Worm (Caenorhabditis elegans) whole organism, mixed stage, embryonic: ENCODE results near the gene F46B3.16.

Experiments used
- elt-1 ChIP-seq: sonication (generic microtip); optimal IDR thresholded peaks from 2 replicates; lab custom pipeline; 2017; ENCODE audit warnings: missing genetic modification characterization, mild to moderate bottlenecking, missing compliant biosample characterization, antibody characterized with exemption, moderate library complexity, borderline replicate concordance; ENCODE audit not compliant: insufficient read depth
- ztf-11 ChIP-seq: fragments of 150-350 bp; optimal IDR thresholded peaks from 2 replicates; lab custom pipeline; 2014; ENCODE audit warnings: missing biosample characterization, missing genetic modification characterization

- TF ChIP-seq elt-1 (tag; lab: Kevin White, UChicago) (no peak), ztf-11 (tag; lab: Kevin White, UChicago) (no peak)
Measured at ce11 chrV:20625260-20625659, 9.2 kb upstream of the F46B3.16 start.
